Fruit fly (Drosophila melanogaster) whole organism, embryonic: Measurements from ENCODE around the gene CG42495.

ENCODE experiments used
- Bgb ChIP-seq: fragments of 200-800 bp; sonication (Bioruptor generic); IDR thresholded peaks from 2 replicates; pipeline ENCODE4 v1.3.6; 2022; ENCODE audit warnings: missing biosample characterization, missing genetic modification characterization; ENCODE audit not compliant: partially characterized antibody
- BtbVII ChIP-seq: fragments of 200-800 bp; sonication (Bioruptor generic); optimal IDR thresholded peaks from 3 replicates; lab custom pipeline; 2017; ENCODE audit warnings: missing biosample characterization, mild to moderate bottlenecking, missing genetic modification characterization
- CG12299 ChIP-seq: fragments of 200-800 bp; sonication (Bioruptor generic); optimal IDR thresholded peaks from 2 replicates; lab custom pipeline; 2018; ENCODE audit warnings: missing biosample characterization, mild to moderate bottlenecking, missing genetic modification characterization
- CG14441 ChIP-seq: fragments of 200-800 bp; sonication (Bioruptor generic); IDR thresholded peaks from 2 replicates; pipeline ENCODE4 v1.3.6; 2022; ENCODE audit warnings: missing biosample characterization, missing genetic modification characterization
- CG15514 ChIP-seq: fragments of 200-800 bp; sonication (Bioruptor generic); optimal IDR thresholded peaks from 3 replicates; lab custom pipeline; 2017; ENCODE audit warnings: missing biosample characterization, missing genetic modification characterization, mild to moderate bottlenecking, moderate library complexity, missing genetic modification reagents
- CG17186 ChIP-seq: fragments of 200-800 bp; sonication (Bioruptor generic); optimal IDR thresholded peaks from 3 replicates; lab custom pipeline; 2017; ENCODE audit warnings: missing biosample characterization, missing genetic modification reagents, missing genetic modification characterization
- CG17568 ChIP-seq: fragments of 200-800 bp; sonication (Bioruptor generic); optimal IDR thresholded peaks from 2 replicates; lab custom pipeline; 2018; ENCODE audit warnings: missing biosample characterization, mild to moderate bottlenecking, missing genetic modification characterization, moderate library complexity
- CG17912 ChIP-seq: fragments of 200-800 bp; sonication (Bioruptor generic); optimal IDR thresholded peaks from 2 replicates; lab custom pipeline; 2018; ENCODE audit warnings: missing biosample characterization, mild to moderate bottlenecking, missing genetic modification characterization
- CG2116 ChIP-seq: fragments of 200-800 bp; sonication (Bioruptor generic); optimal IDR thresholded peaks from 3 replicates; lab custom pipeline; 2018; ENCODE audit warnings: missing biosample characterization, mild to moderate bottlenecking, missing genetic modification characterization
- CG34376 ChIP-seq: fragments of 200-800 bp; sonication (Bioruptor generic); optimal IDR thresholded peaks from 2 replicates; lab custom pipeline; 2018; ENCODE audit warnings: missing biosample characterization, mild to moderate bottlenecking, missing genetic modification characterization
- CG6683 ChIP-seq: fragments of 200-800 bp; sonication (Bioruptor generic); optimal IDR thresholded peaks from 2 replicates; lab custom pipeline; 2017; ENCODE audit warnings: missing biosample characterization, mild to moderate bottlenecking, missing genetic modification characterization, missing genetic modification reagents
- CG6765 ChIP-seq: fragments of 200-800 bp; sonication (Bioruptor generic); optimal IDR thresholded peaks from 3 replicates; lab custom pipeline; 2017; ENCODE audit warnings: missing biosample characterization, mild to moderate bottlenecking, missing genetic modification characterization
- CG7357 ChIP-seq: fragments of 200-800 bp; sonication (Bioruptor generic); IDR thresholded peaks from 3 replicates; pipeline ENCODE4 v1.3.6; 2022; ENCODE audit warnings: missing biosample characterization, missing genetic modification characterization
- CG8765 ChIP-seq: fragments of 200-800 bp; sonication (Bioruptor generic); IDR thresholded peaks from 2 replicates; pipeline ENCODE4 v1.3.6; 2022; ENCODE audit warnings: missing biosample characterization, missing genetic modification characterization
- CG9609 ChIP-seq: fragments of 200-800 bp; sonication (Bioruptor generic); optimal IDR thresholded peaks from 3 replicates; lab custom pipeline; 2016; ENCODE audit warnings: missing biosample characterization, missing genetic modification characterization
- Chrac-16 ChIP-seq: fragments of 200-800 bp; sonication (Bioruptor generic); optimal IDR thresholded peaks from 3 replicates; lab custom pipeline; 2016; ENCODE audit warnings: missing biosample characterization, missing genetic modification characterization
- Doc2 ChIP-seq: fragments of 200-800 bp; sonication (Bioruptor generic); IDR thresholded peaks from 2 replicates; pipeline ENCODE4 v1.3.6; 2022; ENCODE audit warnings: missing biosample characterization, missing genetic modification characterization
- Dp ChIP-seq: fragments of 200-800 bp; sonication (Bioruptor generic); optimal IDR thresholded peaks from 2 replicates; lab custom pipeline; 2018; ENCODE audit warnings: missing biosample characterization, mild to moderate bottlenecking, missing genetic modification characterization, moderate library complexity
- Elba2 ChIP-seq: fragments of 200-800 bp; sonication (Bioruptor generic); optimal IDR thresholded peaks from 3 replicates; lab custom pipeline; 2016; ENCODE audit warnings: missing biosample characterization, missing genetic modification characterization
- Fer1 ChIP-seq: fragments of 200-800 bp; sonication (Bioruptor generic); optimal IDR thresholded peaks from 2 replicates; lab custom pipeline; 2017; ENCODE audit warnings: missing biosample characterization, mild to moderate bottlenecking, missing genetic modification characterization
- GATAe ChIP-seq: fragments of 200-800 bp; sonication (Bioruptor generic); conservative IDR thresholded peaks from 2 replicates; pipeline ENCODE4 v1.3.6; 2022; ENCODE audit warnings: missing biosample characterization, missing genetic modification characterization
- HmgZ ChIP-seq: fragments of 200-800 bp; sonication (Bioruptor generic); optimal IDR thresholded peaks from 2 replicates; lab custom pipeline; 2018; ENCODE audit warnings: missing biosample characterization, mild to moderate bottlenecking, missing genetic modification characterization
- Hmr ChIP-seq: fragments of 200-800 bp; sonication (Bioruptor generic); optimal IDR thresholded peaks from 3 replicates; lab custom pipeline; 2017; ENCODE audit warnings: mild to moderate bottlenecking, missing biosample characterization, missing genetic modification reagents, missing genetic modification characterization
- Lhr ChIP-seq: fragments of 200-800 bp; sonication (Bioruptor generic); optimal IDR thresholded peaks from 3 replicates; lab custom pipeline; 2017; ENCODE audit warnings: mild to moderate bottlenecking, missing biosample characterization, missing genetic modification reagents, missing genetic modification characterization
- MBD-R2 ChIP-seq: fragments of 200-800 bp; sonication (Bioruptor generic); IDR thresholded peaks from 2 replicates; pipeline ENCODE4 v1.3.6; 2022; ENCODE audit warnings: missing biosample characterization, missing genetic modification characterization
- Meics ChIP-seq: fragments of 200-800 bp; sonication (Bioruptor generic); optimal IDR thresholded peaks from 2 replicates; lab custom pipeline; 2017; ENCODE audit warnings: missing biosample characterization, mild to moderate bottlenecking, missing genetic modification characterization
- Ravus ChIP-seq: fragments of 200-800 bp; sonication (Bioruptor generic); IDR thresholded peaks from 2 replicates; pipeline ENCODE4 v1.3.6; 2022; ENCODE audit warnings: missing biosample characterization, missing genetic modification characterization
- Side ChIP-seq: fragments of 200-800 bp; sonication (Bioruptor generic); optimal IDR thresholded peaks from 2 replicates; lab custom pipeline; 2016; ENCODE audit warnings: missing biosample characterization, missing genetic modification characterization
- abd-A ChIP-seq: fragments of 200-800 bp; sonication (Bioruptor generic); optimal IDR thresholded peaks from 3 replicates; lab custom pipeline; 2019; ENCODE audit warnings: missing biosample characterization, mild to moderate bottlenecking, missing genetic modification characterization, moderate library complexity
- ac ChIP-seq: fragments of 200-800 bp; sonication (Bioruptor generic); optimal IDR thresholded peaks from 3 replicates; lab custom pipeline; 2017; ENCODE audit warnings: missing biosample characterization, mild to moderate bottlenecking, missing genetic modification characterization
- chinmo ChIP-seq: fragments of 200-800 bp; sonication (Bioruptor generic); IDR thresholded peaks from 4 replicates; pipeline ENCODE4 v1.3.6; 2022; ENCODE audit warnings: missing biosample characterization, missing genetic modification characterization; ENCODE audit not compliant: partially characterized antibody
- chn ChIP-seq: fragments of 200-800 bp; sonication (Bioruptor generic); optimal IDR thresholded peaks from 2 replicates; lab custom pipeline; 2016; ENCODE audit warnings: missing biosample characterization, missing genetic modification characterization
- ci ChIP-seq: fragments of 200-800 bp; sonication (Bioruptor generic); IDR thresholded peaks from 3 replicates; pipeline ENCODE4 v1.3.6; 2022; ENCODE audit warnings: missing biosample characterization, missing genetic modification characterization
- corto ChIP-seq: fragments of 200-800 bp; sonication (Bioruptor generic); optimal IDR thresholded peaks from 2 replicates; lab custom pipeline; 2016; ENCODE audit warnings: missing biosample characterization, mild to moderate bottlenecking, missing genetic modification characterization, moderate library complexity
- cwo ChIP-seq: fragments of 200-800 bp; sonication (Bioruptor generic); optimal IDR thresholded peaks from 3 replicates; lab custom pipeline; 2017; ENCODE audit warnings: missing biosample characterization, missing genetic modification characterization, mild to moderate bottlenecking, moderate library complexity, missing genetic modification reagents
- dysf ChIP-seq: fragments of 200-800 bp; sonication (Bioruptor generic); IDR thresholded peaks from 3 replicates; pipeline ENCODE4 v1.3.6; 2022; ENCODE audit warnings: missing biosample characterization, missing genetic modification characterization
- exex ChIP-seq: fragments of 200-800 bp; sonication (Bioruptor generic); optimal IDR thresholded peaks from 4 replicates; lab custom pipeline; 2018; ENCODE audit warnings: missing biosample characterization, mild to moderate bottlenecking, missing genetic modification characterization, moderate library complexity
- gce ChIP-seq: fragments of 200-800 bp; sonication (Bioruptor generic); IDR thresholded peaks from 3 replicates; pipeline ENCODE4 v1.3.6; 2022; ENCODE audit warnings: missing biosample characterization, missing genetic modification characterization
- gfzf ChIP-seq: fragments of 200-800 bp; sonication (Bioruptor generic); optimal IDR thresholded peaks from 2 replicates; lab custom pipeline; 2016; ENCODE audit warnings: missing biosample characterization, mild to moderate bottlenecking, missing genetic modification characterization, moderate library complexity
- grn ChIP-seq: fragments of 200-800 bp; sonication (Bioruptor generic); optimal IDR thresholded peaks from 3 replicates; lab custom pipeline; 2017; ENCODE audit warnings: missing biosample characterization, missing genetic modification characterization
- gt ChIP-seq: fragments of 200-800 bp; sonication (Bioruptor generic); IDR thresholded peaks from 2 replicates; pipeline ENCODE4 v1.3.6; 2022; ENCODE audit warnings: missing biosample characterization, missing genetic modification characterization
- lab ChIP-seq: fragments of 200-800 bp; sonication (Bioruptor generic); optimal IDR thresholded peaks from 3 replicates; lab custom pipeline; 2017; ENCODE audit warnings: missing biosample characterization, missing genetic modification characterization, mild to moderate bottlenecking, moderate library complexity, missing genetic modification reagents
- mam ChIP-seq: fragments of 200-800 bp; sonication (Bioruptor generic); optimal IDR thresholded peaks from 3 replicates; lab custom pipeline; 2016; ENCODE audit warnings: missing biosample characterization, missing genetic modification characterization
- salm ChIP-seq: fragments of 200-800 bp; sonication (Bioruptor generic); optimal IDR thresholded peaks from 2 replicates; lab custom pipeline; 2018; ENCODE audit warnings: missing biosample characterization, mild to moderate bottlenecking, missing genetic modification characterization
- sd ChIP-seq: fragments of 200-800 bp; sonication (Bioruptor generic); optimal IDR thresholded peaks from 3 replicates; lab custom pipeline; 2018; ENCODE audit warnings: missing biosample characterization, mild to moderate bottlenecking, missing genetic modification characterization, moderate library complexity
- sens ChIP-seq: fragments of 200-800 bp; sonication (Bioruptor generic); peaks from one replicate; lab custom pipeline; 2016; ENCODE audit warnings: missing biosample characterization, missing genetic modification characterization
- sob ChIP-seq: fragments of 200-800 bp; sonication (Bioruptor generic); IDR thresholded peaks from 2 replicates; pipeline ENCODE4 v1.3.6; 2022; ENCODE audit warnings: missing biosample characterization, missing genetic modification characterization
- sqz ChIP-seq: fragments of 200-800 bp; sonication (Bioruptor generic); optimal IDR thresholded peaks from 3 replicates; lab custom pipeline; 2018; ENCODE audit warnings: missing biosample characterization, mild to moderate bottlenecking, missing genetic modification characterization
- ssp ChIP-seq: fragments of 200-800 bp; sonication (Bioruptor generic); IDR thresholded peaks from 2 replicates; pipeline ENCODE4 v1.3.6; 2022; ENCODE audit warnings: missing biosample characterization, missing genetic modification characterization
- tup ChIP-seq: fragments of 200-800 bp; sonication (Bioruptor generic); optimal IDR thresholded peaks from 2 replicates; lab custom pipeline; 2016; ENCODE audit warnings: missing biosample characterization, mild to moderate bottlenecking, missing genetic modification characterization, moderate library complexity
- vvl ChIP-seq: fragments of 200-800 bp; sonication (Bioruptor generic); IDR thresholded peaks from 2 replicates; pipeline ENCODE4 v1.3.6; 2022; ENCODE audit warnings: missing biosample characterization, missing genetic modification characterization

Gene CG42495

DNA sequence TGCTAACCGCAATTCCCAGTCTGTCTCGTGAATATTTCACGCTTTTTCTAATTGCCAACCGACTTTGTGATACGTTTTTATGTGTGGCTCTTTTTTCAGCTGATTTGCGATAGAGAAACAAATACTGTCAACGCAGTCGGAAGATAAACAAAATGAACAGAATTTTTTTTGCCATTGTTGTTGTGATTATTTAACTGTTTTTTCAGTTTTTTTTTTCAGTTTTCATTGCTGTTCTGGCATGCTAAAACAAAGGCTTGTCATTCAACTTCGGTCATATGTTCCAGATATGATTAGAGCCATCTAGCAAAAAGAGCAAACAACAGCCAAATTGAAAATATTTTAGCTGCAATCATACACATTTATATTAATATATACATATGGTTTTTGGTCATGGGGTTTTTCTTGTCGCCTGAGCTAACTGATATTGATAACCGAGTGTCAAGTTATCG, 35.0 kb upstream of the CG42495 start:
- TF ChIP-seq vvl (GFP tag; lab: Robert Waterston, UW) (no peak), lab (GFP tag; lab: Kevin White, UChicago) (peak; percentile 17), exex (tag; lab: Kevin White, UChicago) (no peak), Fer1 (GFP tag; lab: Kevin White, UChicago) (peak; percentile 11), Lhr (GFP tag; lab: Kevin White, UChicago) (no peak), CG2116 (GFP tag; lab: Kevin White, UChicago) (no peak), chn (GFP tag; lab: Kevin White, UChicago) (no peak), CG14441 (GFP tag; lab: Robert Waterston, UW) (no peak), Side (GFP tag; lab: Kevin White, UChicago) (no peak), gt (GFP tag; lab: Robert Waterston, UW) (no peak), CG6765 (no peak), Ravus (GFP tag; lab: Robert Waterston, UW) (no peak), dysf (no peak), sqz (GFP tag; lab: Kevin White, UChicago) (peak; percentile 12), mam (GFP tag; lab: Kevin White, UChicago) (no peak), Hmr (GFP tag; lab: Kevin White, UChicago) (peak; percentile 3), CG9609 (GFP tag; lab: Kevin White, UChicago) (no peak), gce (GFP tag; lab: Robert Waterston, UW) (no peak), abd-A (tag; lab: Kevin White, UChicago) (no peak), CG17568 (GFP tag; lab: Kevin White, UChicago) (peak; percentile 35), CG15514 (GFP tag; lab: Kevin White, UChicago) (peak; percentile 5), CG7357 (GFP tag; lab: Robert Waterston, UW) (no peak), ac (GFP tag; lab: Kevin White, UChicago) (no peak), grn (GFP tag; lab: Kevin White, UChicago) (peak; percentile 57), Bgb (GFP tag; lab: Robert Waterston, UW) (no peak), Meics (GFP tag; lab: Kevin White, UChicago) (no peak), CG17912 (GFP tag; lab: Kevin White, UChicago) (no peak), CG12299 (tag; lab: Kevin White, UChicago) (no peak), BtbVII (no peak), MBD-R2 (no peak), salm (tag; lab: Kevin White, UChicago) (no peak), sens (GFP tag; lab: Kevin White, UChicago) (no peak), CG6683 (GFP tag; lab: Kevin White, UChicago) (no peak), sd (tag; lab: Kevin White, UChicago) (peak; percentile 52), ssp (GFP tag; lab: Robert Waterston, UW) (no peak), cwo (GFP tag; lab: Kevin White, UChicago) (peak; percentile 67), Chrac-16 (GFP tag; lab: Kevin White, UChicago) (no peak), chinmo (GFP tag; lab: Robert Waterston, UW) (0 out of 4 replicates have a peak, but pooled peaks have one; percentile 57), GATAe (peak; percentile 32; the same call in 1 of the 2 replicates), Dp (GFP tag; lab: Kevin White, UChicago) (no peak), Elba2 (GFP tag; lab: Kevin White, UChicago) (no peak), corto (peak; percentile 17), CG8765 (GFP tag; lab: Robert Waterston, UW) (no peak), gfzf (no peak), CG34376 (peak; percentile 39), sob (GFP tag; lab: Robert Waterston, UW) (peak; percentile 28; the same call in 1 of the 2 replicates), ci (GFP tag; lab: Robert Waterston, UW) (no peak), tup (GFP tag; lab: Kevin White, UChicago) (no peak), Doc2 (GFP tag; lab: Robert Waterston, UW) (no peak), CG17186 (no peak), HmgZ (peak; percentile 32)
